Fruit fly (Drosophila melanogaster) S2 (cell line): ENCODE measurements around the gene DNaseII.

Experiments used
- CG8478 ChIP-seq: fragments of >200 bp; optimal IDR thresholded peaks from 2 replicates; lab custom pipeline; 2018
- CTCF ChIP-seq, 2 experiments: fragments of >200 bp; optimal IDR thresholded peaks; 2 replicates each; lab custom pipeline; 2018

- TF ChIP-seq CG8478 (lab: Kevin White, UChicago) (no peak), CTCF (optimal IDR thresholded peaks at IDR 0.05; lab: Kevin White, UChicago) (no peak)
Measured at dm6 chr3R:18023407-18023806, 4.2 kb downstream of the DNaseII start, which contains the start of gene CG7794.
